Worm (Caenorhabditis elegans) whole organism, mixed stage, embryonic: Measurements from ENCODE around the gene sumv-2.

Experiments used
- blmp-1 ChIP-seq: fragments of 150-350 bp; optimal IDR thresholded peaks from 2 replicates; lab custom pipeline; 2014; ENCODE audit warnings: missing biosample characterization, missing genetic modification characterization
- ceh-43 ChIP-seq: fragments of 200-800 bp; sonication (Bioruptor generic); optimal IDR thresholded peaks from 2 replicates; lab custom pipeline; 2018; ENCODE audit warnings: mild to moderate bottlenecking, missing genetic modification characterization, moderate library complexity, missing compliant biosample characterization
- ces-1 ChIP-seq: fragments of 150-350 bp; optimal IDR thresholded peaks from 2 replicates; lab custom pipeline; 2014; ENCODE audit warnings: missing biosample characterization, missing genetic modification reagents, missing genetic modification characterization
- cnd-1 ChIP-seq: fragments of 200-800 bp; sonication (Bioruptor generic); optimal IDR thresholded peaks from 2 replicates; lab custom pipeline; 2018; ENCODE audit warnings: mild to moderate bottlenecking, missing genetic modification characterization, missing compliant biosample characterization
- elt-1 ChIP-seq: sonication (generic microtip); optimal IDR thresholded peaks from 2 replicates; lab custom pipeline; 2017; ENCODE audit warnings: missing genetic modification characterization, mild to moderate bottlenecking, missing compliant biosample characterization, antibody characterized with exemption, moderate library complexity, borderline replicate concordance; ENCODE audit not compliant: insufficient read depth
- lsy-2 ChIP-seq: fragments of 150-350 bp; optimal IDR thresholded peaks from 2 replicates; lab custom pipeline; 2014; ENCODE audit warnings: missing biosample characterization, missing genetic modification characterization
- mab-5 ChIP-seq: fragments of 150-350 bp; optimal IDR thresholded peaks from 2 replicates; lab custom pipeline; 2014; ENCODE audit warnings: missing biosample characterization, missing genetic modification characterization
- pha-4 ChIP-seq: fragments of 150-350 bp; optimal IDR thresholded peaks from 2 replicates; lab custom pipeline; 2018; ENCODE audit warnings: missing biosample characterization, missing genetic modification reagents, missing genetic modification characterization
- sptf-1 ChIP-seq: sonication (generic microtip); optimal IDR thresholded peaks from 2 replicates; lab custom pipeline; 2017; ENCODE audit warnings: mild to moderate bottlenecking, missing genetic modification characterization, moderate library complexity, missing compliant biosample characterization
- tbx-8 ChIP-seq: fragments of 200-800 bp; sonication (Bioruptor generic); optimal IDR thresholded peaks from 2 replicates; lab custom pipeline; 2018; ENCODE audit warnings: mild to moderate bottlenecking, missing genetic modification characterization, moderate library complexity, missing compliant biosample characterization
- unc-39 ChIP-seq: fragments of 150-350 bp; optimal IDR thresholded peaks from 2 replicates; lab custom pipeline; 2014; ENCODE audit warnings: missing biosample characterization, missing genetic modification characterization
- unc-62 ChIP-seq: fragments of 150-350 bp; optimal IDR thresholded peaks from 2 replicates; lab custom pipeline; 2014; ENCODE audit warnings: missing biosample characterization, missing genetic modification reagents, missing genetic modification characterization
- zip-8 ChIP-seq: fragments of 150-350 bp; optimal IDR thresholded peaks from 2 replicates; lab custom pipeline; 2014; ENCODE audit warnings: missing biosample characterization, missing genetic modification characterization

- TF ChIP-seq sptf-1 (tag; lab: Kevin White, UChicago), result no peak
- TF ChIP-seq zip-8 (tag; lab: Kevin White, UChicago), result no peak
- TF ChIP-seq elt-1 (tag; lab: Kevin White, UChicago), result no peak
- no peak for TF ChIP-seq ces-1 (GFP tag; lab: Kevin White, UChicago)
- TF ChIP-seq tbx-8 (GFP tag; lab: Kevin White, UChicago), result no peak
- no peak for TF ChIP-seq unc-62 (GFP tag; lab: Kevin White, UChicago)
- no peak for TF ChIP-seq pha-4 (tag; lab: Kevin White, UChicago)
- no peak for TF ChIP-seq cnd-1 (tag; lab: Kevin White, UChicago)
- no peak for TF ChIP-seq lsy-2
- TF ChIP-seq blmp-1 (tag; lab: Kevin White, UChicago), result no peak
- TF ChIP-seq unc-39, result no peak
- TF ChIP-seq mab-5 (tag; lab: Kevin White, UChicago), result no peak
- TF ChIP-seq ceh-43 (GFP tag; lab: Kevin White, UChicago), result no peak
Measured at ce11 chrV:4606828-4607227, 10.5 kb upstream of the sumv-2 start, which contains the start of gene txt-6.
